Worm (Caenorhabditis elegans) whole organism, mixed stage, embryonic: ENCODE measurements around the gene amx-1.

Source experiments
- M03D4.4 ChIP-seq: sonication (generic microtip); optimal IDR thresholded peaks from 2 replicates; lab custom pipeline; 2017; ENCODE audit warnings: mild to moderate bottlenecking, missing genetic modification characterization, missing compliant biosample characterization
- bed-3 ChIP-seq: fragments of 200-800 bp; sonication (Bioruptor generic); optimal IDR thresholded peaks from 3 replicates; lab custom pipeline; 2018; ENCODE audit warnings: mild to moderate bottlenecking, missing genetic modification characterization, moderate library complexity, missing compliant biosample characterization
- blmp-1 ChIP-seq: fragments of 150-350 bp; optimal IDR thresholded peaks from 2 replicates; lab custom pipeline; 2014; ENCODE audit warnings: missing biosample characterization, missing genetic modification characterization
- ceh-39 ChIP-seq: fragments of 150-350 bp; optimal IDR thresholded peaks from 2 replicates; lab custom pipeline; 2014; ENCODE audit warnings: missing biosample characterization, missing genetic modification characterization
- ceh-43 ChIP-seq: fragments of 200-800 bp; sonication (Bioruptor generic); optimal IDR thresholded peaks from 2 replicates; lab custom pipeline; 2018; ENCODE audit warnings: mild to moderate bottlenecking, missing genetic modification characterization, moderate library complexity, missing compliant biosample characterization
- ceh-83 ChIP-seq: fragments of 200-800 bp; sonication (Bioruptor generic); optimal IDR thresholded peaks from 2 replicates; lab custom pipeline; 2018; ENCODE audit warnings: mild to moderate bottlenecking, missing genetic modification characterization, missing compliant biosample characterization
- ces-1 ChIP-seq: fragments of 150-350 bp; optimal IDR thresholded peaks from 2 replicates; lab custom pipeline; 2014; ENCODE audit warnings: missing biosample characterization, missing genetic modification reagents, missing genetic modification characterization
- cnd-1 ChIP-seq: fragments of 200-800 bp; sonication (Bioruptor generic); optimal IDR thresholded peaks from 2 replicates; lab custom pipeline; 2018; ENCODE audit warnings: mild to moderate bottlenecking, missing genetic modification characterization, missing compliant biosample characterization
- elt-3 ChIP-seq: fragments of 150-350 bp; optimal IDR thresholded peaks from 2 replicates; lab custom pipeline; 2014; ENCODE audit warnings: missing biosample characterization, missing genetic modification characterization
- flh-1 ChIP-seq: fragments of 200-800 bp; sonication (Bioruptor generic); optimal IDR thresholded peaks from 2 replicates; lab custom pipeline; 2018; ENCODE audit warnings: mild to moderate bottlenecking, missing genetic modification characterization, moderate library complexity, missing compliant biosample characterization
- ham-2 ChIP-seq: fragments of 200-800 bp; sonication (Bioruptor generic); optimal IDR thresholded peaks from 2 replicates; lab custom pipeline; 2018; ENCODE audit warnings: mild to moderate bottlenecking, missing genetic modification characterization, missing compliant biosample characterization
- hlh-1 ChIP-seq: fragments of 150-350 bp; optimal IDR thresholded peaks from 2 replicates; lab custom pipeline; 2014; ENCODE audit warnings: missing biosample characterization, missing genetic modification reagents, missing genetic modification characterization
- lin-13 ChIP-seq: fragments of 150-350 bp; optimal IDR thresholded peaks from 2 replicates; lab custom pipeline; 2014; ENCODE audit warnings: missing biosample characterization, missing genetic modification characterization
- lsy-2 ChIP-seq: fragments of 150-350 bp; optimal IDR thresholded peaks from 2 replicates; lab custom pipeline; 2014; ENCODE audit warnings: missing biosample characterization, missing genetic modification characterization
- mls-2 ChIP-seq: sonication (generic microtip); optimal IDR thresholded peaks from 2 replicates; lab custom pipeline; 2016; ENCODE audit warnings: mild to moderate bottlenecking, missing genetic modification characterization, moderate library complexity, missing compliant biosample characterization
- nhr-12 ChIP-seq: fragments of 150-350 bp; optimal IDR thresholded peaks from 2 replicates; lab custom pipeline; 2014; ENCODE audit warnings: missing biosample characterization, missing genetic modification characterization
- nhr-2 ChIP-seq: fragments of 150-350 bp; optimal IDR thresholded peaks from 2 replicates; lab custom pipeline; 2014; ENCODE audit warnings: missing biosample characterization, missing genetic modification characterization
- nhr-237 ChIP-seq: fragments of 150-350 bp; optimal IDR thresholded peaks from 2 replicates; lab custom pipeline; 2014; ENCODE audit warnings: missing biosample characterization, missing genetic modification characterization
- nhr-28 ChIP-seq: fragments of 150-350 bp; optimal IDR thresholded peaks from 2 replicates; lab custom pipeline; 2014; ENCODE audit warnings: missing biosample characterization, missing genetic modification characterization
- nhr-76 ChIP-seq: sonication (generic microtip); optimal IDR thresholded peaks from 2 replicates; lab custom pipeline; 2017; ENCODE audit warnings: missing biosample characterization, missing genetic modification characterization
- pha-4 ChIP-seq: fragments of 150-350 bp; optimal IDR thresholded peaks from 2 replicates; lab custom pipeline; 2018; ENCODE audit warnings: missing biosample characterization, missing genetic modification reagents, missing genetic modification characterization
- sem-2 ChIP-seq: fragments of 200-800 bp; sonication (Bioruptor generic); optimal IDR thresholded peaks from 2 replicates; lab custom pipeline; 2018; ENCODE audit warnings: mild to moderate bottlenecking, missing genetic modification characterization, missing compliant biosample characterization
- snpc-4 ChIP-seq: fragments of 150-350 bp; optimal IDR thresholded peaks from 2 replicates; lab custom pipeline; 2014; ENCODE audit warnings: missing biosample characterization, missing genetic modification characterization
- sptf-1 ChIP-seq: sonication (generic microtip); optimal IDR thresholded peaks from 2 replicates; lab custom pipeline; 2017; ENCODE audit warnings: mild to moderate bottlenecking, missing genetic modification characterization, moderate library complexity, missing compliant biosample characterization
- tbx-8 ChIP-seq: fragments of 200-800 bp; sonication (Bioruptor generic); optimal IDR thresholded peaks from 2 replicates; lab custom pipeline; 2018; ENCODE audit warnings: mild to moderate bottlenecking, missing genetic modification characterization, moderate library complexity, missing compliant biosample characterization
- unc-120 ChIP-seq: sonication (generic microtip); optimal IDR thresholded peaks from 2 replicates; lab custom pipeline; 2017; ENCODE audit warnings: missing genetic modification characterization, missing compliant biosample characterization; ENCODE audit not compliant: poor library complexity, severe bottlenecking
- unc-39 ChIP-seq: fragments of 150-350 bp; optimal IDR thresholded peaks from 2 replicates; lab custom pipeline; 2014; ENCODE audit warnings: missing biosample characterization, missing genetic modification characterization
- unc-62 ChIP-seq: fragments of 150-350 bp; optimal IDR thresholded peaks from 2 replicates; lab custom pipeline; 2014; ENCODE audit warnings: missing biosample characterization, missing genetic modification reagents, missing genetic modification characterization
- zip-8 ChIP-seq: fragments of 150-350 bp; optimal IDR thresholded peaks from 2 replicates; lab custom pipeline; 2014; ENCODE audit warnings: missing biosample characterization, missing genetic modification characterization
- ztf-11 ChIP-seq: fragments of 150-350 bp; optimal IDR thresholded peaks from 2 replicates; lab custom pipeline; 2014; ENCODE audit warnings: missing biosample characterization, missing genetic modification characterization

Gene amx-1

ce11 chrIII:3829105-3829504 is 6.9 kb downstream of the amx-1 start, which contains the start of gene cnnm-5:
Gene cnnm-5 (minus strand): TSS chrIII:3829205.
- no peak for TF ChIP-seq tbx-8 (GFP tag; lab: Kevin White, UChicago)
- no peak for TF ChIP-seq ces-1 (GFP tag; lab: Kevin White, UChicago)
- no peak for TF ChIP-seq elt-3 (tag; lab: Kevin White, UChicago)
- no peak for TF ChIP-seq nhr-237 (tag; lab: Kevin White, UChicago)
- TF ChIP-seq snpc-4 (tag; lab: Kevin White, UChicago) = no peak
- TF ChIP-seq M03D4.4 (tag; lab: Kevin White, UChicago) = no peak
- TF ChIP-seq ham-2 (GFP tag; lab: Kevin White, UChicago) = no peak
- no peak for TF ChIP-seq mls-2
- TF ChIP-seq unc-62 (GFP tag; lab: Kevin White, UChicago) = no peak
- TF ChIP-seq unc-39 (tag; lab: Kevin White, UChicago) = no peak
- TF ChIP-seq nhr-76 (tag; lab: Kevin White, UChicago) = no peak
- TF ChIP-seq ceh-39 (tag; lab: Kevin White, UChicago) = no peak
- TF ChIP-seq nhr-12 = no peak
- TF ChIP-seq bed-3 (GFP tag; lab: Kevin White, UChicago) = no peak
- TF ChIP-seq nhr-2 (tag; lab: Kevin White, UChicago) = no peak
- TF ChIP-seq sptf-1 (tag; lab: Kevin White, UChicago) = no peak

- TF ChIP-seq bed-3 (GFP tag; lab: Kevin White, UChicago) (no peak), mls-2 (no peak), nhr-76 (tag; lab: Kevin White, UChicago) (no peak), unc-120 (no peak), hlh-1 (tag; lab: Kevin White, UChicago) (no peak), cnd-1 (tag; lab: Kevin White, UChicago) (peak; percentile 1), zip-8 (tag; lab: Kevin White, UChicago) (peak; percentile 29)
Measured at ce11 chrIII:3831381-3831780, 9.2 kb downstream of the amx-1 start, which contains the start of gene C36A4.10. Gene C36A4.10 (minus strand): TSS chrIII:3831481.

- TF ChIP-seq unc-120 = no peak
- no peak for TF ChIP-seq ztf-11 (tag; lab: Kevin White, UChicago)
- TF ChIP-seq cnd-1 (tag; lab: Kevin White, UChicago) = no peak
- no peak for TF ChIP-seq mls-2
- TF ChIP-seq, all 35 proteins: peak for 0
Measured at ce11 chrIII:3831798-3832197, 9.6 kb downstream of the amx-1 start.

ce11 chrIII:3832291-3832690 is 10.1 kb downstream of the amx-1 start, which contains the start of gene cyp-25A1:
Gene cyp-25A1 (plus strand): TSS chrIII:3832591.
- no peak for TF ChIP-seq unc-39 (tag; lab: Kevin White, UChicago)
- no peak for TF ChIP-seq ceh-39 (tag; lab: Kevin White, UChicago)
- no peak for TF ChIP-seq blmp-1 (tag; lab: Kevin White, UChicago)
- TF ChIP-seq hlh-1 (tag; lab: Kevin White, UChicago) = no peak
- no peak for TF ChIP-seq nhr-12
- no peak for TF ChIP-seq nhr-28 (tag; lab: Kevin White, UChicago)
- TF ChIP-seq lin-13 (tag; lab: Kevin White, UChicago) = no peak
- TF ChIP-seq nhr-76 (tag; lab: Kevin White, UChicago) = no peak
- TF ChIP-seq ces-1 (GFP tag; lab: Kevin White, UChicago) = no peak
- no peak for TF ChIP-seq mls-2
- TF ChIP-seq cnd-1 (tag; lab: Kevin White, UChicago) = no peak
- TF ChIP-seq ceh-43 (GFP tag; lab: Kevin White, UChicago) = no peak
- no peak for TF ChIP-seq M03D4.4 (tag; lab: Kevin White, UChicago)
- TF ChIP-seq nhr-2 (tag; lab: Kevin White, UChicago) = no peak
- no peak for TF ChIP-seq snpc-4 (tag; lab: Kevin White, UChicago)
- no peak for TF ChIP-seq elt-3 (tag; lab: Kevin White, UChicago)
- TF ChIP-seq bed-3 (GFP tag; lab: Kevin White, UChicago) = no peak

- TF ChIP-seq hlh-1 (tag; lab: Kevin White, UChicago) (no peak), elt-3 (tag; lab: Kevin White, UChicago) (no peak), blmp-1 (tag; lab: Kevin White, UChicago) (no peak), pha-4 (tag; lab: Kevin White, UChicago) (no peak), bed-3 (GFP tag; lab: Kevin White, UChicago) (no peak), ceh-83 (no peak), lin-13 (tag; lab: Kevin White, UChicago) (no peak), snpc-4 (tag; lab: Kevin White, UChicago) (no peak), flh-1 (GFP tag; lab: Kevin White, UChicago) (no peak), nhr-76 (tag; lab: Kevin White, UChicago) (no peak), nhr-237 (tag; lab: Kevin White, UChicago) (no peak), ham-2 (GFP tag; lab: Kevin White, UChicago) (no peak), sem-2 (no peak), ceh-39 (tag; lab: Kevin White, UChicago) (no peak), nhr-2 (tag; lab: Kevin White, UChicago) (no peak), nhr-28 (tag; lab: Kevin White, UChicago) (no peak), ces-1 (GFP tag; lab: Kevin White, UChicago) (no peak), lsy-2 (no peak), cnd-1 (tag; lab: Kevin White, UChicago) (no peak), nhr-12 (no peak)
- TF ChIP-seq, all 35 proteins: peak for 0
Measured at ce11 chrIII:3834800-3835271, 12.6 kb downstream of the amx-1 start, which contains the start of gene cyp-25A2. Gene cyp-25A2 (plus strand): TSS chrIII:3835221.
